Fruit fly (Drosophila melanogaster) whole organism, prepupa: ENCODE results near the gene siz.

Source experiments
- Blimp-1 ChIP-seq: fragments of 200-800 bp; sonication (Bioruptor generic); optimal IDR thresholded peaks from 3 replicates; lab custom pipeline; 2017; ENCODE audit warnings: missing biosample characterization, missing genetic modification characterization, mild to moderate bottlenecking, moderate library complexity, missing genetic modification reagents
- CG10631 ChIP-seq: fragments of 200-800 bp; sonication (Bioruptor generic); optimal IDR thresholded peaks from 2 replicates; lab custom pipeline; 2016; ENCODE audit warnings: missing biosample characterization, missing genetic modification characterization
- CG11294 ChIP-seq: fragments of 200-800 bp; sonication (Bioruptor generic); IDR thresholded peaks from 2 replicates; pipeline ENCODE4 v1.3.6; 2022; ENCODE audit warnings: missing biosample characterization, missing genetic modification characterization
- CG11762 ChIP-seq: fragments of 200-800 bp; sonication (Bioruptor generic); optimal IDR thresholded peaks from 3 replicates; lab custom pipeline; 2016; ENCODE audit warnings: missing biosample characterization, missing genetic modification characterization; ENCODE audit not compliant: insufficient read depth
- CG11902 ChIP-seq: fragments of 200-800 bp; sonication (Bioruptor generic); optimal IDR thresholded peaks from 3 replicates; lab custom pipeline; 2016; ENCODE audit warnings: missing biosample characterization, missing genetic modification characterization
- CG15336 ChIP-seq: fragments of 200-800 bp; sonication (Bioruptor generic); IDR thresholded peaks from 2 replicates; pipeline ENCODE4 v1.3.6; 2022; ENCODE audit warnings: missing biosample characterization, missing genetic modification characterization
- CG32006 ChIP-seq: fragments of 200-800 bp; sonication (Bioruptor generic); optimal IDR thresholded peaks from 3 replicates; lab custom pipeline; 2017; ENCODE audit warnings: missing biosample characterization, mild to moderate bottlenecking, missing genetic modification characterization
- CG6163 ChIP-seq: fragments of 200-800 bp; sonication (Bioruptor generic); IDR thresholded peaks from 3 replicates; pipeline ENCODE4 v1.3.6; 2022; ENCODE audit warnings: missing biosample characterization, missing genetic modification characterization
- CG6276 ChIP-seq: fragments of 200-800 bp; sonication (Bioruptor generic); optimal IDR thresholded peaks from 2 replicates; lab custom pipeline; 2017; ENCODE audit warnings: missing biosample characterization, mild to moderate bottlenecking, missing genetic modification characterization
- CG6792 ChIP-seq: fragments of 200-800 bp; sonication (Bioruptor generic); optimal IDR thresholded peaks from 3 replicates; lab custom pipeline; 2016; ENCODE audit warnings: missing biosample characterization, missing genetic modification characterization
- CG6808 ChIP-seq: fragments of 200-800 bp; sonication (Bioruptor generic); optimal IDR thresholded peaks from 3 replicates; lab custom pipeline; 2017; ENCODE audit warnings: missing biosample characterization, missing genetic modification characterization, mild to moderate bottlenecking, moderate library complexity, missing genetic modification reagents
- CG7368 ChIP-seq: fragments of 200-800 bp; sonication (Bioruptor generic); optimal IDR thresholded peaks from 3 replicates; lab custom pipeline; 2016; ENCODE audit warnings: missing biosample characterization, missing genetic modification characterization
- CG8319 ChIP-seq: fragments of 200-800 bp; sonication (Bioruptor generic); optimal IDR thresholded peaks from 3 replicates; lab custom pipeline; 2016; ENCODE audit warnings: missing biosample characterization, missing genetic modification characterization
- CG9139 ChIP-seq: fragments of 200-800 bp; sonication (Bioruptor generic); optimal IDR thresholded peaks from 3 replicates; lab custom pipeline; 2017; ENCODE audit warnings: missing biosample characterization, mild to moderate bottlenecking, missing genetic modification characterization
- Eip75B ChIP-seq: fragments of 200-800 bp; sonication (Bioruptor generic); optimal IDR thresholded peaks from 3 replicates; lab custom pipeline; 2016; ENCODE audit warnings: missing biosample characterization, missing genetic modification characterization
- Eip78C ChIP-seq: fragments of 200-800 bp; sonication (Bioruptor generic); peaks from one replicate; lab custom pipeline; 2016; ENCODE audit warnings: missing biosample characterization, missing genetic modification characterization
- Eip93F ChIP-seq: fragments of 200-800 bp; sonication (Bioruptor generic); optimal IDR thresholded peaks from 2 replicates; lab custom pipeline; 2016; ENCODE audit warnings: missing biosample characterization, mild to moderate bottlenecking, missing genetic modification characterization
- Ets21C ChIP-seq: fragments of 200-800 bp; sonication (Bioruptor generic); optimal IDR thresholded peaks from 3 replicates; lab custom pipeline; 2016; ENCODE audit warnings: missing biosample characterization, missing genetic modification characterization
- Ets96B ChIP-seq: fragments of 200-800 bp; optimal IDR thresholded peaks from 2 replicates; lab custom pipeline; 2019; ENCODE audit warnings: missing biosample characterization, mild to moderate bottlenecking, missing genetic modification characterization, moderate library complexity
- Hr38 ChIP-seq: sonication (Bioruptor generic); optimal IDR thresholded peaks from 2 replicates; lab custom pipeline; 2016; ENCODE audit warnings: missing biosample characterization, missing genetic modification characterization
- Hr39 ChIP-seq: fragments of 200-800 bp; sonication (Bioruptor generic); optimal IDR thresholded peaks from 2 replicates; lab custom pipeline; 2016; ENCODE audit warnings: missing biosample characterization, missing genetic modification characterization
- Lpt ChIP-seq: fragments of 200-800 bp; sonication (Bioruptor generic); optimal IDR thresholded peaks from 3 replicates; lab custom pipeline; 2016; ENCODE audit warnings: missing biosample characterization, missing genetic modification characterization
- Smox ChIP-seq: fragments of 200-800 bp; sonication (Bioruptor generic); optimal IDR thresholded peaks from 3 replicates; lab custom pipeline; 2016; ENCODE audit warnings: missing biosample characterization, missing genetic modification characterization
- Sox15 ChIP-seq: fragments of 200-800 bp; sonication (Bioruptor generic); optimal IDR thresholded peaks from 3 replicates; lab custom pipeline; 2016; ENCODE audit warnings: missing biosample characterization, missing genetic modification characterization
- achi ChIP-seq: fragments of 200-800 bp; sonication (Bioruptor generic); optimal IDR thresholded peaks from 3 replicates; lab custom pipeline; 2016; ENCODE audit warnings: missing biosample characterization, missing genetic modification characterization
- acj6 ChIP-seq: fragments of 200-800 bp; sonication (Bioruptor generic); optimal IDR thresholded peaks from 3 replicates; lab custom pipeline; 2016; ENCODE audit warnings: missing biosample characterization, missing genetic modification characterization
- cyc ChIP-seq: fragments of 200-800 bp; sonication (Bioruptor generic); optimal IDR thresholded peaks from 3 replicates; lab custom pipeline; 2016; ENCODE audit warnings: missing biosample characterization, missing genetic modification characterization
- dac ChIP-seq: fragments of 200-800 bp; sonication (Bioruptor generic); optimal IDR thresholded peaks from 2 replicates; lab custom pipeline; 2017; ENCODE audit warnings: missing biosample characterization, mild to moderate bottlenecking, missing genetic modification characterization
- fd59A ChIP-seq: fragments of 200-800 bp; sonication (Bioruptor generic); optimal IDR thresholded peaks from 2 replicates; lab custom pipeline; 2017; ENCODE audit warnings: missing biosample characterization, mild to moderate bottlenecking, missing genetic modification characterization, missing genetic modification reagents
- fkh ChIP-seq: fragments of 200-800 bp; sonication (Bioruptor generic); optimal IDR thresholded peaks from 3 replicates; lab custom pipeline; 2017; ENCODE audit warnings: missing biosample characterization, mild to moderate bottlenecking, missing genetic modification characterization, moderate library complexity
- lz ChIP-seq: fragments of 200-800 bp; sonication (Bioruptor generic); optimal IDR thresholded peaks from 3 replicates; lab custom pipeline; 2016; ENCODE audit warnings: missing biosample characterization, missing genetic modification characterization
- pdm3 ChIP-seq: fragments of 200-800 bp; sonication (Bioruptor generic); optimal IDR thresholded peaks from 3 replicates; lab custom pipeline; 2016; ENCODE audit warnings: missing biosample characterization, missing genetic modification characterization
- salr ChIP-seq, 2 experiments: fragments of 200-800 bp; sonication (Bioruptor generic); optimal IDR thresholded peaks; 3 replicates each; lab custom pipeline; 2016 to 2018; ENCODE audit warnings: missing biosample characterization in 2 of 2, missing genetic modification characterization in 2 of 2, mild to moderate bottlenecking in 1 of 2
- spab ChIP-seq: fragments of 200-800 bp; sonication (Bioruptor generic); optimal IDR thresholded peaks from 2 replicates; lab custom pipeline; 2017; ENCODE audit warnings: missing biosample characterization, mild to moderate bottlenecking, missing genetic modification characterization, missing genetic modification reagents
- ss ChIP-seq, 2 experiments: fragments of 200-800 bp; sonication (Bioruptor generic); optimal IDR thresholded peaks; 2 replicates in 1 of 2; 3 replicates in 1 of 2; lab custom pipeline; 2017 to 2018; ENCODE audit warnings: mild to moderate bottlenecking in 2 of 2, missing biosample characterization in 2 of 2, missing genetic modification characterization in 2 of 2, moderate library complexity in 1 of 2
- svp ChIP-seq: fragments of 200-800 bp; sonication (Bioruptor generic); peaks from one replicate; lab custom pipeline; 2016; ENCODE audit warnings: missing biosample characterization, missing genetic modification characterization

siz gene

dm6 chr3L:21043894-21044682 lies 9.8 kb downstream of the siz start (continued):
- TF ChIP-seq achi (GFP tag; lab: Kevin White, UChicago) (peak; percentile 7), lz (GFP tag; lab: Kevin White, UChicago) (peak; percentile 18), Eip75B (GFP tag; lab: Kevin White, UChicago) (peak; percentile 52), ss (GFP tag; optimal IDR thresholded peaks at IDR 0.05; lab: Kevin White, UChicago) (peak; percentile 31 to 59), Ets96B (peak; percentile 52), CG7368 (GFP tag; lab: Kevin White, UChicago) (peak; percentile 24), dac (GFP tag; lab: Kevin White, UChicago) (peak; percentile 8), svp (GFP tag; lab: Kevin White, UChicago) (peak; percentile 61), CG11762 (GFP tag; lab: Kevin White, UChicago) (peak; percentile 4), cyc (peak; percentile 13), Sox15 (GFP tag; lab: Kevin White, UChicago) (no peak), CG6276 (GFP tag; lab: Kevin White, UChicago) (no peak), CG11294 (GFP tag; lab: Robert Waterston, UW) (no peak), Hr38 (no peak), Eip93F (GFP tag; lab: Kevin White, UChicago) (no peak), acj6 (GFP tag; lab: Kevin White, UChicago) (peak; percentile 39), Eip78C (GFP tag; lab: Kevin White, UChicago) (peak; percentile 78), Smox (GFP tag; lab: Kevin White, UChicago) (peak; percentile 19), CG6792 (GFP tag; lab: Kevin White, UChicago) (peak; percentile 45), spab (GFP tag; lab: Kevin White, UChicago) (peak; percentile 48), CG11902 (GFP tag; lab: Kevin White, UChicago) (no peak), Lpt (GFP tag; lab: Kevin White, UChicago) (no peak), Ets21C (no peak), CG6808 (GFP tag; lab: Kevin White, UChicago) (peak; percentile 53), CG9139 (GFP tag; lab: Kevin White, UChicago) (peak; percentile 36), Blimp-1 (GFP tag; lab: Kevin White, UChicago) (no peak)

dm6 chr3L:21044721-21045120 lies 10.4 kb downstream of the siz start:
- TF ChIP-seq Ets21C (no peak), CG6792 (GFP tag; lab: Kevin White, UChicago) (no peak), CG15336 (GFP tag; lab: Robert Waterston, UW) (no peak), Lpt (GFP tag; lab: Kevin White, UChicago) (no peak), pdm3 (GFP tag; lab: Kevin White, UChicago) (peak; percentile 8), Eip78C (GFP tag; lab: Kevin White, UChicago) (peak; percentile 1), achi (GFP tag; lab: Kevin White, UChicago) (no peak), CG10631 (peak; percentile 7), CG8319 (GFP tag; lab: Kevin White, UChicago) (no peak), Hr39 (GFP tag; lab: Kevin White, UChicago) (no peak), acj6 (GFP tag; lab: Kevin White, UChicago) (peak; percentile 32), fkh (no peak), fd59A (no peak), CG32006 (peak; percentile 41), CG6163 (GFP tag; lab: Robert Waterston, UW) (peak; percentile 12; the same call in 1 of the 3 replicates), salr (GFP tag; optimal IDR thresholded peaks at IDR 0.05; lab: Kevin White, UChicago) (no peak), Sox15 (GFP tag; lab: Kevin White, UChicago) (no peak)
- TF ChIP-seq, all 60 proteins: peak for 6
